Worm (Caenorhabditis elegans): ENCODE data around the gene pqn-36.

DNA sequence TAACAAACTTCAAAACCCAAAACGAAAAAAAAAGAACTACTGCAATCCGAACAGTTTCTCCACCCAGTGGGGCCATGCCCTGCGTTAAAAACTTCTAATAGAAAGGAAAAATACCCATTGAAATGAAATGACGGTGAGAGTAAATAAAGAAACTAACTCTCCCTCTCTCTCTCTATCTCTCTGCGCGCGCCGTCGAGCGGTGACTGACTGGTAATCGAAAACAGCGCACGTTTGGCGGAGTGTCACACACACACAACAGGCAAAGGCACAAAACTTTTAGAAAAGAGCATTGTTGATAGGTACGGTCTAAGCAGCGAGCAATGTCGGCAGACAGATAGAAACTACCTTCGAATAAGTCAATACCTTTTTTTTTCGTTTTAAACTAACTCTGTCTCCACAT lies 38.7 kb downstream of the pqn-36 start:
- no peak for TF ChIP-seq ama-1 (optimal IDR thresholded peaks at IDR 0.05)
- no peak for TF ChIP-seq tbx-11 (GFP tag; IDR thresholded peaks at IDR 0.05)
- no peak for TF ChIP-seq flt-1 (GFP tag; IDR thresholded peaks at IDR 0.05)
- no peak for TF ChIP-seq scrt-1 (GFP tag; IDR thresholded peaks at IDR 0.05)
- TF ChIP-seq hmbx-1 (tag; optimal IDR thresholded peaks at IDR 0.05) = no peak
- TF ChIP-seq hmg-4 (GFP tag; optimal IDR thresholded peaks at IDR 0.05) = no peak
- TF ChIP-seq F13C5.2 (tag; optimal IDR thresholded peaks at IDR 0.05) = no peak
- TF ChIP-seq tbx-37 (GFP tag; conservative IDR thresholded peaks at IDR 0.05) = no peak
- TF ChIP-seq pes-1 (GFP tag; IDR thresholded peaks at IDR 0.05) = no peak
